Worm (Caenorhabditis elegans) whole organism, young adult: Measurements from ENCODE around the gene gpx-5.
"Not testable (repeated sequence)": the region's sequence is repeated elsewhere in the genome, so short reads cannot be mapped to it uniquely, and the experiment has no call there.

ENCODE experiments used
- D2030.7 ChIP-seq: fragments of 200-800 bp; sonication (Bioruptor generic); IDR thresholded peaks from 2 replicates; pipeline ENCODE4 v1.3.6; 2022; ENCODE audit warnings: missing genetic modification reagents, missing genetic modification characterization, missing compliant biosample characterization
- F37B4.10 ChIP-seq: fragments of 200-800 bp; sonication (Bioruptor generic); IDR thresholded peaks from 2 replicates; pipeline ENCODE4 v1.3.6; 2022; ENCODE audit warnings: missing genetic modification characterization, missing compliant biosample characterization
- attf-5 ChIP-seq: fragments of 200-800 bp; sonication (Bioruptor generic); optimal IDR thresholded peaks from 2 replicates; lab custom pipeline; 2018; ENCODE audit warnings: mild to moderate bottlenecking, missing genetic modification characterization, missing compliant biosample characterization
- attf-6 ChIP-seq: fragments of 200-800 bp; sonication (Bioruptor generic); IDR thresholded peaks from 2 replicates; pipeline ENCODE4 v1.3.6; 2022; ENCODE audit warnings: missing genetic modification reagents, missing genetic modification characterization, missing compliant biosample characterization
- bed-1 ChIP-seq: fragments of 200-800 bp; sonication (Bioruptor generic); IDR thresholded peaks from 2 replicates; pipeline ENCODE4 v1.3.6; 2022; ENCODE audit warnings: missing genetic modification reagents, missing genetic modification characterization, missing compliant biosample characterization
- bed-2 ChIP-seq: fragments of 200-800 bp; sonication (Bioruptor generic); IDR thresholded peaks from 2 replicates; pipeline ENCODE4 v1.3.6; 2022; ENCODE audit warnings: missing genetic modification reagents, missing genetic modification characterization, missing compliant biosample characterization
- cebp-2 ChIP-seq: fragments of 200-800 bp; sonication (Bioruptor generic); IDR thresholded peaks from 2 replicates; pipeline ENCODE4 v1.3.6; 2022; ENCODE audit warnings: missing genetic modification characterization, missing compliant biosample characterization
- ceh-40 ChIP-seq: fragments of 200-800 bp; sonication (Bioruptor generic); IDR thresholded peaks from 2 replicates; pipeline ENCODE4 v1.3.6; 2022; ENCODE audit warnings: missing genetic modification characterization, missing compliant biosample characterization
- ceh-58 ChIP-seq: fragments of 200-800 bp; sonication (Bioruptor generic); IDR thresholded peaks from 2 replicates; pipeline ENCODE4 v1.3.6; 2022; ENCODE audit warnings: missing genetic modification characterization, missing compliant biosample characterization
- die-1 ChIP-seq: sonication (generic microtip); optimal IDR thresholded peaks from 2 replicates; lab custom pipeline; 2016; ENCODE audit warnings: missing genotype, mild to moderate bottlenecking, missing genetic modification characterization, missing compliant biosample characterization
- egl-44 ChIP-seq: fragments of 200-800 bp; sonication (Bioruptor generic); IDR thresholded peaks from 2 replicates; pipeline ENCODE4 v1.3.6; 2022; ENCODE audit warnings: missing genetic modification reagents, missing genetic modification characterization, missing compliant biosample characterization
- ekl-4 ChIP-seq: fragments of 200-800 bp; sonication (Bioruptor generic); IDR thresholded peaks from 2 replicates; pipeline ENCODE4 v1.3.6; 2022; ENCODE audit warnings: missing genetic modification reagents, missing genetic modification characterization, missing compliant biosample characterization
- hmg-1.2 ChIP-seq: fragments of 200-800 bp; sonication (Bioruptor generic); IDR thresholded peaks from 2 replicates; pipeline ENCODE4 v1.3.6; 2022; ENCODE audit warnings: missing genetic modification reagents, missing genetic modification characterization, missing compliant biosample characterization
- hmg-20 ChIP-seq: fragments of 200-800 bp; sonication (Bioruptor generic); IDR thresholded peaks from 2 replicates; pipeline ENCODE4 v1.3.6; 2022; ENCODE audit warnings: missing genetic modification reagents, missing genetic modification characterization, missing compliant biosample characterization
- madf-10 ChIP-seq: sonication (generic microtip); optimal IDR thresholded peaks from 2 replicates; lab custom pipeline; 2016; ENCODE audit warnings: mild to moderate bottlenecking, missing genetic modification characterization, missing compliant biosample characterization
- mxl-1 ChIP-seq: sonication (generic microtip); optimal IDR thresholded peaks from 2 replicates; lab custom pipeline; 2016; ENCODE audit warnings: missing genetic modification characterization, missing compliant biosample characterization
- nhr-90 ChIP-seq: sonication (generic microtip); optimal IDR thresholded peaks from 2 replicates; lab custom pipeline; 2016; ENCODE audit warnings: missing genotype, mild to moderate bottlenecking, missing genetic modification characterization, missing compliant biosample characterization
- rcor-1 ChIP-seq: fragments of 200-800 bp; sonication (Bioruptor generic); IDR thresholded peaks from 2 replicates; pipeline ENCODE4 v1.3.6; 2022; ENCODE audit warnings: missing genetic modification reagents, missing genetic modification characterization, missing compliant biosample characterization
- ztf-25 ChIP-seq: fragments of 200-800 bp; sonication (Bioruptor generic); IDR thresholded peaks from 2 replicates; pipeline ENCODE4 v1.3.6; 2022; ENCODE audit warnings: missing genetic modification reagents, missing genetic modification characterization, missing compliant biosample characterization

gpx-5 gene

ce11 chrX:9625824-9626223 lies 41.4 kb downstream of the gpx-5 start, which contains the start of gene F34H10.1:
Gene F34H10.1 (plus strand): TSS chrX:9626124.
- not testable (repeated sequence) for TF ChIP-seq ceh-40 (GFP tag; lab: Robert Waterston, UW); ekl-4; nhr-90
- TF ChIP-seq, all 124 proteins: peak for 0; not testable (repeated sequence) for 124

- 0 out of 2 replicates have a peak, but pooled peaks have one; percentile 53 for TF ChIP-seq bed-1
- TF ChIP-seq D2030.7: peak; percentile 77
- TF ChIP-seq ztf-25: peak; percentile 70; the same call in 1 of the 2 replicates
- 0 out of 2 replicates have a peak, but pooled peaks have one; percentile 55 for TF ChIP-seq F37B4.10 (GFP tag; lab: Robert Waterston, UW)
- TF ChIP-seq rcor-1 (GFP tag; lab: Robert Waterston, UW): peak; percentile 47; the same call in 1 of the 2 replicates
- 0 out of 2 replicates have a peak, but pooled peaks have one; percentile 17 for TF ChIP-seq hmg-1.2 (GFP tag; lab: Robert Waterston, UW)
- TF ChIP-seq cebp-2 (GFP tag; lab: Robert Waterston, UW): 0 out of 2 replicates have a peak, but pooled peaks have one; percentile 51
- TF ChIP-seq bed-2 (GFP tag; lab: Robert Waterston, UW): 0 out of 2 replicates have a peak, but pooled peaks have one; percentile 33
Measured at ce11 chrX:9627164-9627563, 42.7 kb downstream of the gpx-5 start.

- no peak for TF ChIP-seq ceh-58 (GFP tag; lab: Robert Waterston, UW)
- TF ChIP-seq madf-10 (tag; lab: Kevin White, UChicago): no peak
Measured at ce11 chrX:9629552-9629951, 45.1 kb downstream of the gpx-5 start.

- no peak for TF ChIP-seq die-1 (tag; lab: Kevin White, UChicago)
- TF ChIP-seq mxl-1 (tag; lab: Kevin White, UChicago): no peak
- TF ChIP-seq hmg-20 (GFP tag; lab: Robert Waterston, UW): no peak
- no peak for TF ChIP-seq rcor-1 (GFP tag; lab: Robert Waterston, UW)
- TF ChIP-seq, all 124 proteins: peak for 0
Measured at ce11 chrX:9634925-9635324, 50.5 kb downstream of the gpx-5 start, which contains the start of gene F34H10.3. Gene F34H10.3 (minus strand): TSS chrX:9635025.

ce11 chrX:9635376-9635775 lies 50.9 kb downstream of the gpx-5 start, which contains the start of gene F34H10.5:
Gene F34H10.5 (plus strand): TSS chrX:9635676.
- TF ChIP-seq hmg-20 (GFP tag; lab: Robert Waterston, UW) (no peak), egl-44 (GFP tag; lab: Robert Waterston, UW) (no peak), attf-6 (GFP tag; lab: Robert Waterston, UW) (no peak), attf-5 (GFP tag; lab: Kevin White, UChicago) (no peak)
